Worm (Caenorhabditis elegans) whole organism, young adult: ENCODE results near the gene T20D4.15.

Source experiments
- B0336.3 ChIP-seq: fragments of 200-800 bp; sonication (Bioruptor generic); IDR thresholded peaks from 2 replicates; pipeline ENCODE4 v1.3.6; 2022; ENCODE audit warnings: missing genetic modification characterization, missing compliant biosample characterization
- Y53G8AR.9 ChIP-seq: fragments of 200-800 bp; sonication (Bioruptor generic); conservative IDR thresholded peaks from 2 replicates; pipeline ENCODE4 v1.3.6; 2022; ENCODE audit warnings: missing genetic modification reagents, missing genetic modification characterization, missing compliant biosample characterization
- ama-1 ChIP-seq, 3 experiments: fragments of 150-350 bp in 1 of 3; sonication (generic microtip) in 2 of 3; optimal IDR thresholded peaks; 2 replicates each; lab custom pipeline; 2014 to 2018; ENCODE audit warnings: missing biosample characterization in 2 of 3, missing genetic modification characterization in 2 of 3, missing genetic modification reagents in 2 of 3
- ceh-40 ChIP-seq: fragments of 200-800 bp; sonication (Bioruptor generic); IDR thresholded peaks from 2 replicates; pipeline ENCODE4 v1.3.6; 2022; ENCODE audit warnings: missing genetic modification characterization, missing compliant biosample characterization
- chd-7 ChIP-seq: sonication (generic microtip); optimal IDR thresholded peaks from 2 replicates; lab custom pipeline; 2016; ENCODE audit warnings: mild to moderate bottlenecking, missing genetic modification characterization, moderate library complexity, missing compliant biosample characterization
- die-1 ChIP-seq: sonication (generic microtip); optimal IDR thresholded peaks from 2 replicates; lab custom pipeline; 2016; ENCODE audit warnings: missing genotype, mild to moderate bottlenecking, missing genetic modification characterization, missing compliant biosample characterization
- dpff-1 ChIP-seq: sonication (generic microtip); optimal IDR thresholded peaks from 2 replicates; lab custom pipeline; 2017; ENCODE audit warnings: mild to moderate bottlenecking, missing genetic modification characterization, missing compliant biosample characterization
- dpl-1 ChIP-seq: fragments of 150-350 bp; optimal IDR thresholded peaks from 2 replicates; lab custom pipeline; 2014; ENCODE audit warnings: missing biosample characterization, missing genetic modification reagents, missing genetic modification characterization
- him-1 ChIP-seq: sonication (generic microtip); optimal IDR thresholded peaks from 2 replicates; lab custom pipeline; 2016; ENCODE audit warnings: missing genotype, missing genetic modification reagents, missing genetic modification characterization, missing compliant biosample characterization
- hlh-12 ChIP-seq: sonication (generic microtip); optimal IDR thresholded peaks from 2 replicates; lab custom pipeline; 2016; ENCODE audit warnings: missing genetic modification characterization, missing compliant biosample characterization
- rcor-1 ChIP-seq: fragments of 200-800 bp; sonication (Bioruptor generic); IDR thresholded peaks from 2 replicates; pipeline ENCODE4 v1.3.6; 2022; ENCODE audit warnings: missing genetic modification reagents, missing genetic modification characterization, missing compliant biosample characterization
- repo-1 ChIP-seq: sonication (generic microtip); optimal IDR thresholded peaks from 2 replicates; lab custom pipeline; 2017; ENCODE audit warnings: mild to moderate bottlenecking, missing genetic modification characterization, missing compliant biosample characterization
- ztf-26 ChIP-seq: sonication (generic microtip); optimal IDR thresholded peaks from 2 replicates; lab custom pipeline; 2017; ENCODE audit warnings: missing genetic modification characterization, missing compliant biosample characterization

- TF ChIP-seq repo-1 (tag; lab: Kevin White, UChicago) = no peak
- TF ChIP-seq chd-7 (tag; lab: Kevin White, UChicago) = no peak
- TF ChIP-seq dpl-1 (GFP tag; lab: Kevin White, UChicago) = no peak
- no peak for TF ChIP-seq ztf-26
- TF ChIP-seq him-1 (tag; lab: Kevin White, UChicago) = no peak
- no peak for TF ChIP-seq ceh-40 (GFP tag; lab: Robert Waterston, UW)
- TF ChIP-seq hlh-12 (tag; lab: Kevin White, UChicago) = no peak
- TF ChIP-seq dpff-1 (tag; lab: Kevin White, UChicago) = no peak
- no peak for TF ChIP-seq Y53G8AR.9 (GFP tag; lab: Robert Waterston, UW)
- no peak for TF ChIP-seq B0336.3 (GFP tag; lab: Robert Waterston, UW)
- TF ChIP-seq rcor-1 (GFP tag; lab: Robert Waterston, UW) = no peak
- no peak for TF ChIP-seq die-1 (tag; lab: Kevin White, UChicago)
- no peak for TF ChIP-seq ama-1 (optimal IDR thresholded peaks at IDR 0.05; lab: Kevin White, UChicago)
- no peak for TF ChIP-seq ama-1 (GFP tag; optimal IDR thresholded peaks at IDR 0.05; lab: Kevin White, UChicago)
Measured at ce11 chrV:3431535-3431990, 37.0 kb upstream of the T20D4.15 start, which contains the start of the genes T20D4.19 and srj-9.
